Worm (Caenorhabditis elegans): Measurements from ENCODE around the gene str-88.

Gene str-88

DNA sequence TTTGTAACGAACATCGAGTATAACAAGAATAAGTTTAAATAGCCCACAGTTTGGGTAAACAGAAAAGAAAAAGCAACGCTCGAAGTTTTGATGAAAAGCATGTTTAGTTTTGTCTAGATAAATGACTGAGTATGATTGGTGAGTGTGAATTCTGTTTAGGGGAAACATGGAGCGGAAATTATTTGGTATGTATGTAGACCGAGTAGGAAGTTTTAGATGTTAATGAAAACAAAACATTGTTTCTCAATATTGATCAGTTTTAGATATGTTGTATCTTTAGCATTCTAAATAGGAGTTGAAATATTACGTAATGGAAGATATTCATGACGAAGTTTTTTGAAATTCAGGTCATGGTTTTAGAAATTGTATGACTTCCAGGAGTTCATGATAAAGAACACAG lies 29.0 kb upstream of the str-88 start, which contains the start of gene srbc-63:
TSS of gene srbc-63 (minus strand) at position 101 of the 400 bp plus-strand sequence.
- no peak for TF ChIP-seq ces-1 (GFP tag; optimal IDR thresholded peaks at IDR 0.05)
- TF ChIP-seq tbx-8 (GFP tag; optimal IDR thresholded peaks at IDR 0.05): no peak
- no peak for TF ChIP-seq nhr-76 (tag; optimal IDR thresholded peaks at IDR 0.05)
- no peak for TF ChIP-seq ceh-83 (GFP tag; optimal IDR thresholded peaks at IDR 0.05)
- no peak for TF ChIP-seq M03D4.4 (tag; optimal IDR thresholded peaks at IDR 0.05)
- no peak for TF ChIP-seq hlh-1 (tag; optimal IDR thresholded peaks at IDR 0.05)
- no peak for TF ChIP-seq lsy-2 (tag; optimal IDR thresholded peaks at IDR 0.05)
- TF ChIP-seq ham-2 (GFP tag; optimal IDR thresholded peaks at IDR 0.05): no peak
- TF ChIP-seq ceh-39 (tag; optimal IDR thresholded peaks at IDR 0.05): no peak
- no peak for TF ChIP-seq flh-1 (GFP tag; optimal IDR thresholded peaks at IDR 0.05)

ce11 chrV:15406928-15407327 lies 23.3 kb upstream of the str-88 start, which contains the start of gene srh-257:
TSS of gene srh-257 (plus strand) at chrV:15407228.
- TF ChIP-seq mls-2 (tag; optimal IDR thresholded peaks at IDR 0.05): no peak
- TF ChIP-seq lin-13 (tag; optimal IDR thresholded peaks at IDR 0.05): no peak
- TF ChIP-seq M03D4.4 (tag; optimal IDR thresholded peaks at IDR 0.05): no peak

DNA sequence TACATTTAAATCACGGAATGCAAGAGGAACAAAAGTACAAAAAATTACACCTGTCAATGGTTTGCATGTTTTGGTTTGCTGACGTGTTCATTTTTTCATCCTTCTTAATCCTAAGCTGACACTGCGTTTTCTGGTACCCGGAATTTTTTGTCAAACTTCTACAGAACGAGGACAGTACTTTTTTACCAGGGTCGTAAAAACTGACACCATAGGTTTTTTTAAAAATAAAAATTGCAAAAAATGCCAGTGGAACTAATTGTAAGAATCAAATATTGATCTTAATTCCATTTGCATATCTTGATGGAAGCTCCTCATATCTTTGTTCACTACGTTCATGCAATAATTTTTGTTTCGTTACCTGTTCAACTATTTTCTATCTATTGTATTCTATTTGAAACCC lies 21.2 kb upstream of the str-88 start, which contains the start of gene srh-258:
TSS of gene srh-258 (plus strand) at position 301 of the 400 bp plus-strand sequence.
- TF ChIP-seq nhr-28 (tag; optimal IDR thresholded peaks at IDR 0.05): no peak
- no peak for TF ChIP-seq ces-1 (GFP tag; optimal IDR thresholded peaks at IDR 0.05)
- no peak for TF ChIP-seq unc-120 (tag; optimal IDR thresholded peaks at IDR 0.05; ENCODE audit: poor library complexity, severe bottlenecking)
- TF ChIP-seq nhr-237 (tag; optimal IDR thresholded peaks at IDR 0.05): no peak
- no peak for TF ChIP-seq sem-2 (GFP tag; optimal IDR thresholded peaks at IDR 0.05)
- no peak for TF ChIP-seq ham-2 (GFP tag; optimal IDR thresholded peaks at IDR 0.05)
- no peak for TF ChIP-seq nhr-12 (tag; optimal IDR thresholded peaks at IDR 0.05)
- no peak for TF ChIP-seq mls-2 (tag; optimal IDR thresholded peaks at IDR 0.05)
- TF ChIP-seq cnd-1 (tag; optimal IDR thresholded peaks at IDR 0.05): no peak
- no peak for TF ChIP-seq pha-4 (tag; optimal IDR thresholded peaks at IDR 0.05)
- no peak for TF ChIP-seq ztf-11 (tag; optimal IDR thresholded peaks at IDR 0.05)
- no peak for TF ChIP-seq drap-1 (GFP tag; optimal IDR thresholded peaks at IDR 0.05)
- no peak for TF ChIP-seq nhr-76 (tag; optimal IDR thresholded peaks at IDR 0.05)

ce11 chrV:15401856-15402314 lies 18.2 kb upstream of the str-88 start, which contains the start of gene fbxa-135:
TSS of gene fbxa-135 (plus strand) at chrV:15402264.
- TF ChIP-seq nhr-76 (tag; optimal IDR thresholded peaks at IDR 0.05): no peak
- TF ChIP-seq sem-2 (GFP tag; optimal IDR thresholded peaks at IDR 0.05): no peak
- TF ChIP-seq pha-4 (tag; optimal IDR thresholded peaks at IDR 0.05): no peak
- no peak for TF ChIP-seq mep-1 (tag; optimal IDR thresholded peaks at IDR 0.05)
- TF ChIP-seq elt-1 (tag; optimal IDR thresholded peaks at IDR 0.05; ENCODE audit: borderline replicate concordance, insufficient read depth): no peak
- TF ChIP-seq ceh-43 (GFP tag; optimal IDR thresholded peaks at IDR 0.05): no peak
- TF ChIP-seq zip-8 (tag; optimal IDR thresholded peaks at IDR 0.05): no peak
- no peak for TF ChIP-seq unc-39 (tag; optimal IDR thresholded peaks at IDR 0.05)
- no peak for TF ChIP-seq flh-1 (GFP tag; optimal IDR thresholded peaks at IDR 0.05)
- no peak for TF ChIP-seq mab-5 (tag; optimal IDR thresholded peaks at IDR 0.05)
- no peak for TF ChIP-seq snpc-4 (tag; optimal IDR thresholded peaks at IDR 0.05)
- no peak for TF ChIP-seq lin-32 (GFP tag; optimal IDR thresholded peaks at IDR 0.05)
- TF ChIP-seq elt-3 (tag; optimal IDR thresholded peaks at IDR 0.05): no peak
- TF ChIP-seq drap-1 (GFP tag; optimal IDR thresholded peaks at IDR 0.05): no peak
- TF ChIP-seq ztf-11 (tag; optimal IDR thresholded peaks at IDR 0.05): no peak

DNA sequence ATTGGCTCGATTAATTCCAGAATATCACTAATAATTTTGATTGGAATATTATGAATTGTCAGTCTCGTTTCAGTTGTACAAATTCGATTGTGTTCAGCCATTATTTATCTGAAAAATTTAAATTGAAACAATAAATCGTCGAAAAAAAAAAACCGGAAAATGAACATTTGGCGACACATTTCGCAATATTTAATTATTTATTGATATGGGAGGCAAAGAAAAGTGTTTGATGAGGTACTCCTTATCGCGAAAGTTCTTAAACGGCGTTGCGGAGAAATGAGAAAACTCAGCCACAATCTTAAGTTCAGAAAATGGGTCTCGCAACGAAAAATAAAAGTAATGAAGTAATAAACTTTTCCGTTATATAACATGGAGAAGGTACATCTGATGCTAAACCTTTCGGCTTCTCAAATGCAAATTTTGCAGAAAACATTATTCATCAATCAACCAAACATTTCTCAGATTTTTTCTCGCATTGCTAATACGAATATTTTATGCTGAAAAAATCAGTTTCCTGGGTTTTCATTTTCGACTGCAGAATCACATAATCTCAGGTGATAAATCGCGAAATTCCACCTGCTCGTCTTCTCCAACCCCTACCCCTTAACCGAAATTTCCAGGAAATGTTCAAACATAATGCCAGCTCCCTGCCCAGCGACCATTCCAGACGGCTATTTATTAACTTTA lies 16.2 kb upstream of the str-88 start, which contains the start of the genes T06E6.15 and sri-7:
TSS of gene T06E6.15 (minus strand) at position 101 of the 687 bp plus-strand sequence.
TSS of gene sri-7 (plus strand) at position 637 of the 687 bp plus-strand sequence.
- TF ChIP-seq ces-1 (GFP tag; optimal IDR thresholded peaks at IDR 0.05) (no peak), hlh-1 (tag; optimal IDR thresholded peaks at IDR 0.05) (no peak)

All from whole organism, mixed stage, embryonic.